Worm (Caenorhabditis elegans) whole organism, L4 larva: Measurements from ENCODE around the gene K03H6.5.
A peak's percentile ranks its signal among the peaks of the same experiment; 100 is the strongest.

Experiments
- F37D6.2 ChIP-seq: sonication (generic microtip); optimal IDR thresholded peaks from 2 replicates; lab custom pipeline; 2016; ENCODE audit warnings: mild to moderate bottlenecking, missing genetic modification characterization, missing compliant biosample characterization
- F44E2.7 ChIP-seq: fragments of 200-800 bp; sonication (Bioruptor generic); IDR thresholded peaks from 2 replicates; pipeline ENCODE4 v2.1.2; 2022; ENCODE audit warnings: missing genetic modification characterization, missing compliant biosample characterization
- F49E8.2 ChIP-seq: sonication (generic microtip); optimal IDR thresholded peaks from 2 replicates; lab custom pipeline; 2016; ENCODE audit warnings: missing compliant biosample characterization, mild to moderate bottlenecking, missing genetic modification characterization, borderline replicate concordance
- Y105C5A.15 ChIP-seq: fragments of 200-800 bp; sonication (Bioruptor generic); IDR thresholded peaks from 2 replicates; pipeline ENCODE4 v1.3.6; 2022; ENCODE audit warnings: missing genetic modification characterization, missing compliant biosample characterization
- ZK337.2 ChIP-seq: fragments of 200-800 bp; sonication (Bioruptor generic); IDR thresholded peaks from 2 replicates; pipeline ENCODE4 v1.3.6; 2022; ENCODE audit warnings: missing genetic modification reagents, missing genetic modification characterization, missing compliant biosample characterization
- ZK546.5 ChIP-seq, 2 experiments: sonication (generic microtip); optimal IDR thresholded peaks; 2 replicates each; lab custom pipeline; 2017; ENCODE audit warnings: missing biosample characterization in 2 of 2, missing genetic modification characterization in 2 of 2
- aly-2 ChIP-seq: sonication (generic microtip); optimal IDR thresholded peaks from 2 replicates; lab custom pipeline; 2018; ENCODE audit warnings: missing biosample characterization, missing genetic modification characterization
- ama-1 ChIP-seq: fragments of 150-350 bp; optimal IDR thresholded peaks from 2 replicates; lab custom pipeline; 2014; ENCODE audit warnings: inconsistent platforms, mixed read lengths
- arid-1 ChIP-seq: fragments of 200-800 bp; sonication (Bioruptor generic); conservative IDR thresholded peaks from 2 replicates; pipeline ENCODE4 v1.3.6; 2022; ENCODE audit warnings: missing genetic modification reagents, missing genetic modification characterization, missing compliant biosample characterization
- attf-4 ChIP-seq: sonication (generic microtip); optimal IDR thresholded peaks from 3 replicates; lab custom pipeline; 2017; ENCODE audit warnings: missing biosample characterization, missing genetic modification characterization
- ceh-32 ChIP-seq: sonication (generic microtip); optimal IDR thresholded peaks from 2 replicates; lab custom pipeline; 2016; ENCODE audit warnings: mild to moderate bottlenecking, missing genetic modification characterization, missing compliant biosample characterization; ENCODE audit not compliant: poor library complexity
- ceh-44 ChIP-seq: fragments of 200-800 bp; sonication (Bioruptor generic); IDR thresholded peaks from 2 replicates; pipeline ENCODE4 v1.3.6; 2022; ENCODE audit warnings: missing genetic modification reagents, missing genetic modification characterization, missing compliant biosample characterization
- ces-1 ChIP-seq: fragments of 150-350 bp; sonication (generic microtip); optimal IDR thresholded peaks from 4 replicates; lab custom pipeline; 2014; ENCODE audit warnings: missing biosample characterization, missing genetic modification reagents, missing genetic modification characterization
- ctbp-1 ChIP-seq: fragments of 200-800 bp; sonication (Bioruptor generic); IDR thresholded peaks from 2 replicates; pipeline ENCODE4 v1.3.6; 2022; ENCODE audit warnings: missing genetic modification reagents, missing genetic modification characterization, missing compliant biosample characterization
- dmd-8 ChIP-seq: fragments of 200-800 bp; sonication (Bioruptor generic); IDR thresholded peaks from 2 replicates; pipeline ENCODE4 v1.3.6; 2022; ENCODE audit warnings: missing genetic modification characterization, missing compliant biosample characterization
- dve-1 ChIP-seq: sonication (generic microtip); optimal IDR thresholded peaks from 2 replicates; lab custom pipeline; 2017; ENCODE audit warnings: antibody characterized with exemption, mild to moderate bottlenecking, missing genetic modification characterization, missing compliant biosample characterization; ENCODE audit not compliant: insufficient read depth
- egl-27 ChIP-seq: sonication (generic microtip); optimal IDR thresholded peaks from 3 replicates; lab custom pipeline; 2017; ENCODE audit warnings: missing biosample characterization, missing genetic modification reagents, missing genetic modification characterization
- fkh-10 ChIP-seq: fragments of 150-350 bp; optimal IDR thresholded peaks from 2 replicates; lab custom pipeline; 2014; ENCODE audit warnings: missing biosample characterization, missing genetic modification reagents, missing genetic modification characterization
- gei-8 ChIP-seq: fragments of 200-800 bp; sonication (Bioruptor generic); optimal IDR thresholded peaks from 2 replicates; lab custom pipeline; 2018; ENCODE audit warnings: mild to moderate bottlenecking, missing genetic modification characterization, missing compliant biosample characterization
- hif-1 ChIP-seq, 2 experiments: sonication (generic microtip); optimal IDR thresholded peaks; 2 replicates each; lab custom pipeline; 2016 to 2017; ENCODE audit warnings: missing compliant biosample characterization in 2 of 2, missing genetic modification characterization in 2 of 2, missing genetic modification reagents in 2 of 2, missing genotype in 2 of 2, mild to moderate bottlenecking in 1 of 2
- hmg-1.1 ChIP-seq: fragments of 200-800 bp; sonication (Bioruptor generic); IDR thresholded peaks from 2 replicates; pipeline ENCODE4 v1.3.6; 2022; ENCODE audit warnings: missing genetic modification reagents, missing genetic modification characterization, missing compliant biosample characterization
- jun-1 ChIP-seq: fragments of 150-350 bp; optimal IDR thresholded peaks from 2 replicates; lab custom pipeline; 2014; ENCODE audit warnings: missing biosample characterization, missing genetic modification reagents, missing genetic modification characterization
- lim-7 ChIP-seq: fragments of 200-800 bp; sonication (Bioruptor generic); IDR thresholded peaks from 2 replicates; pipeline ENCODE4 v1.3.6; 2022; ENCODE audit warnings: missing genetic modification characterization, missing compliant biosample characterization
- lin-1 ChIP-seq: fragments of 200-800 bp; sonication (Bioruptor generic); IDR thresholded peaks from 2 replicates; pipeline ENCODE4 v1.3.6; 2022; ENCODE audit warnings: missing genetic modification reagents, missing genetic modification characterization, missing compliant biosample characterization
- lin-13 ChIP-seq: fragments of 150-350 bp; optimal IDR thresholded peaks from 2 replicates; lab custom pipeline; 2014; ENCODE audit warnings: missing biosample characterization, missing genetic modification reagents, missing genetic modification characterization
- lin-15B ChIP-seq: fragments of 150-350 bp; sonication (generic microtip); optimal IDR thresholded peaks from 3 replicates; lab custom pipeline; 2014; ENCODE audit warnings: missing biosample characterization, missing genetic modification characterization
- lin-38 ChIP-seq: fragments of 200-800 bp; sonication (Bioruptor generic); IDR thresholded peaks from 2 replicates; pipeline ENCODE4 v1.3.6; 2022; ENCODE audit warnings: missing genetic modification reagents, missing genetic modification characterization, missing compliant biosample characterization
- lir-3 ChIP-seq: sonication (generic microtip); optimal IDR thresholded peaks from 2 replicates; lab custom pipeline; 2016; ENCODE audit warnings: mild to moderate bottlenecking, missing genetic modification characterization, missing compliant biosample characterization
- madf-5 ChIP-seq, 2 experiments: fragments of 200-800 bp; sonication (Bioruptor generic); IDR thresholded peaks; 2 replicates each; pipeline ENCODE4 v1.3.6; 2022; ENCODE audit warnings: missing compliant biosample characterization in 2 of 2, missing genetic modification characterization in 2 of 2
- madf-9 ChIP-seq: fragments of 200-800 bp; sonication (Bioruptor generic); conservative IDR thresholded peaks from 2 replicates; pipeline ENCODE4 v1.3.6; 2022; ENCODE audit warnings: missing genetic modification reagents, missing genetic modification characterization, missing compliant biosample characterization
- mxl-2 ChIP-seq: fragments of 200-800 bp; sonication (Bioruptor generic); conservative IDR thresholded peaks from 2 replicates; pipeline ENCODE4 v1.3.6; 2022; ENCODE audit warnings: missing genetic modification reagents, missing genetic modification characterization, missing compliant biosample characterization
- nhr-10 ChIP-seq: fragments of 150-350 bp; optimal IDR thresholded peaks from 2 replicates; lab custom pipeline; 2014; ENCODE audit warnings: missing biosample characterization, missing genetic modification characterization
- nhr-102 ChIP-seq: sonication (generic microtip); optimal IDR thresholded peaks from 2 replicates; lab custom pipeline; 2016; ENCODE audit warnings: mild to moderate bottlenecking, missing genetic modification characterization, moderate library complexity, missing compliant biosample characterization
- nhr-237 ChIP-seq: sonication (generic microtip); optimal IDR thresholded peaks from 2 replicates; lab custom pipeline; 2017; ENCODE audit warnings: missing biosample characterization, missing genetic modification characterization
- nhr-41 ChIP-seq: fragments of 200-800 bp; sonication (Bioruptor generic); IDR thresholded peaks from 2 replicates; pipeline ENCODE4 v1.3.6; 2022; ENCODE audit warnings: missing genetic modification reagents, missing genetic modification characterization, missing compliant biosample characterization
- nhr-42 ChIP-seq: fragments of 200-800 bp; sonication (Bioruptor generic); IDR thresholded peaks from 2 replicates; pipeline ENCODE4 v1.3.6; 2022; ENCODE audit warnings: missing genetic modification characterization, missing compliant biosample characterization
- nhr-48 ChIP-seq: sonication (generic microtip); optimal IDR thresholded peaks from 2 replicates; lab custom pipeline; 2016; ENCODE audit warnings: mild to moderate bottlenecking, missing genetic modification characterization, missing compliant biosample characterization
- nhr-76 ChIP-seq: fragments of 150-350 bp; optimal IDR thresholded peaks from 2 replicates; lab custom pipeline; 2014; ENCODE audit warnings: missing biosample characterization, missing genetic modification characterization
- nhr-77 ChIP-seq: fragments of 150-350 bp; optimal IDR thresholded peaks from 2 replicates; lab custom pipeline; 2014; ENCODE audit warnings: missing biosample characterization, missing genetic modification characterization
- php-3 ChIP-seq: fragments of 200-800 bp; sonication (Bioruptor generic); IDR thresholded peaks from 2 replicates; pipeline ENCODE4 v1.3.6; 2022; ENCODE audit warnings: missing genetic modification reagents, missing genetic modification characterization, missing compliant biosample characterization
- pqm-1 ChIP-seq: sonication (generic microtip); optimal IDR thresholded peaks from 2 replicates; lab custom pipeline; 2017; ENCODE audit warnings: missing biosample characterization, missing genetic modification characterization
- saeg-2 ChIP-seq: fragments of 200-800 bp; sonication (Bioruptor generic); IDR thresholded peaks from 2 replicates; pipeline ENCODE4 v1.3.6; 2022; ENCODE audit warnings: missing genetic modification reagents, missing genetic modification characterization, missing compliant biosample characterization
- sdz-12 ChIP-seq: fragments of 200-800 bp; sonication (Bioruptor generic); optimal IDR thresholded peaks from 2 replicates; lab custom pipeline; 2018; ENCODE audit warnings: mild to moderate bottlenecking, missing genetic modification characterization, missing compliant biosample characterization
- skn-1 ChIP-seq: fragments of 150-350 bp; optimal IDR thresholded peaks from 2 replicates; lab custom pipeline; 2014; ENCODE audit warnings: missing biosample characterization, missing genetic modification characterization
- snpc-1.2 ChIP-seq: fragments of 200-800 bp; sonication (Bioruptor generic); IDR thresholded peaks from 2 replicates; pipeline ENCODE4 v1.3.6; 2022; ENCODE audit warnings: missing genetic modification reagents, missing genetic modification characterization, missing compliant biosample characterization
- snpc-4 ChIP-seq: fragments of 150-350 bp; optimal IDR thresholded peaks from 2 replicates; lab custom pipeline; 2014; ENCODE audit warnings: missing biosample characterization, missing genetic modification characterization
- spr-1 ChIP-seq: sonication (generic microtip); optimal IDR thresholded peaks from 2 replicates; lab custom pipeline; 2016; ENCODE audit warnings: mild to moderate bottlenecking, missing genetic modification characterization, missing compliant biosample characterization
- tag-97 ChIP-seq: fragments of 200-800 bp; sonication (Bioruptor generic); IDR thresholded peaks from 2 replicates; pipeline ENCODE4 v1.3.6; 2022; ENCODE audit warnings: missing genetic modification characterization, missing compliant biosample characterization
- unc-130 ChIP-seq: sonication (generic microtip); optimal IDR thresholded peaks from 2 replicates; lab custom pipeline; 2016; ENCODE audit warnings: missing genetic modification reagents, missing genetic modification characterization, missing compliant biosample characterization
- vab-7 ChIP-seq: fragments of 200-800 bp; sonication (Bioruptor generic); IDR thresholded peaks from 2 replicates; pipeline ENCODE4 v1.3.6; 2022; ENCODE audit warnings: missing genetic modification reagents, missing genetic modification characterization, missing compliant biosample characterization
- zag-1 ChIP-seq: fragments of 150-350 bp; optimal IDR thresholded peaks from 2 replicates; lab custom pipeline; 2014; ENCODE audit warnings: missing biosample characterization, missing genetic modification characterization
- zip-2 ChIP-seq: fragments of 150-350 bp; optimal IDR thresholded peaks from 2 replicates; lab custom pipeline; 2014; ENCODE audit warnings: missing biosample characterization, missing genetic modification characterization
- ztf-11 ChIP-seq: fragments of 150-350 bp; optimal IDR thresholded peaks from 2 replicates; lab custom pipeline; 2014; ENCODE audit warnings: missing biosample characterization, missing genetic modification characterization

Gene K03H6.5

DNA sequence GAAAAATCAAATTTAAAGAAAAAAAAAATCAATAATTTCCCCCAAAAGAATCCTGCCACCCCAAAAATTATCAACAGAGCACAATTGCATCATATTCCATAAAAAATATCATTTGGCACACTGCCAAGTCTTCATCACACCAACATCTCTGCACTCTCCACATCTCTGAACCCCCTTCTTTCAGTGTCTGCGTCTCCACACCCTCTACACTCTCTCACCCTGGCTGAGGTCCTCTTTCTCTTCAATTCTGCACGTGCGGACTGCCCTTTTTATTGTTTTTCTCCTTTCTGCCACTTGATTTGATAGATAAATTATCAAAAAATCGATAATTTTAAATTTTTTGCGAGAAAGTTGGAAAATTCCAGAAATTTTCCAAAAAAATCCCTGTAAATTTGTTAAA is 38.8 kb downstream of the K03H6.5 start, which contains the start of gene hxk-3 (continued):
- TF ChIP-seq lin-13 (GFP tag; lab: Kevin White, UChicago): peak; percentile 44
- TF ChIP-seq ctbp-1 (GFP tag; lab: Robert Waterston, UW): no peak
- no peak for TF ChIP-seq lin-15B (tag; lab: Kevin White, UChicago)
- no peak for TF ChIP-seq zip-2 (tag; lab: Kevin White, UChicago)
- TF ChIP-seq ceh-44 (GFP tag; lab: Robert Waterston, UW): no peak
- no peak for TF ChIP-seq nhr-237 (tag; lab: Kevin White, UChicago)
- TF ChIP-seq lin-1: no peak
- no peak for TF ChIP-seq madf-9 (GFP tag; lab: Robert Waterston, UW)
- peak; percentile 48 for TF ChIP-seq nhr-48 (tag; lab: Kevin White, UChicago)
- TF ChIP-seq lir-3 (tag; lab: Kevin White, UChicago): no peak
- TF ChIP-seq aly-2 (tag; lab: Kevin White, UChicago): no peak
- TF ChIP-seq gei-8: no peak
- TF ChIP-seq ZK337.2 (GFP tag; lab: Robert Waterston, UW): no peak
- peak; percentile 2 for TF ChIP-seq spr-1 (tag; lab: Kevin White, UChicago)
- no peak for TF ChIP-seq skn-1
- no peak for TF ChIP-seq tag-97 (GFP tag; lab: Robert Waterston, UW)
- no peak for TF ChIP-seq mxl-2
- TF ChIP-seq F49E8.2 (tag; lab: Kevin White, UChicago): no peak
- TF ChIP-seq hif-1 (tag; optimal IDR thresholded peaks at IDR 0.05; lab: Kevin White, UChicago): peak; percentile 28 to 96
- TF ChIP-seq nhr-42 (GFP tag; lab: Robert Waterston, UW): 0 out of 2 replicates have a peak, but pooled peaks have one; percentile 15
- no peak for TF ChIP-seq saeg-2 (GFP tag; lab: Robert Waterston, UW)
- TF ChIP-seq snpc-4 (tag; lab: Kevin White, UChicago): no peak
- TF ChIP-seq ZK546.5 (tag; optimal IDR thresholded peaks at IDR 0.05; lab: Kevin White, UChicago): no peak
- no peak for TF ChIP-seq ama-1 (lab: Kevin White, UChicago)
- no peak for TF ChIP-seq madf-5 (GFP tag; IDR thresholded peaks at IDR 0.05; lab: Robert Waterston, UW)
- no peak for TF ChIP-seq F37D6.2
- no peak for TF ChIP-seq unc-130 (GFP tag; lab: Kevin White, UChicago)
- no peak for TF ChIP-seq ceh-32 (tag; lab: Kevin White, UChicago)
- TF ChIP-seq nhr-41 (GFP tag; lab: Robert Waterston, UW): no peak
- TF ChIP-seq hmg-1.1: peak; percentile 82
- no peak for TF ChIP-seq vab-7 (GFP tag; lab: Robert Waterston, UW)
- TF ChIP-seq pqm-1 (tag; lab: Kevin White, UChicago): no peak
- peak; percentile 72 for TF ChIP-seq lin-38 (GFP tag; lab: Robert Waterston, UW)
- TF ChIP-seq snpc-1.2 (GFP tag; lab: Robert Waterston, UW): no peak
- peak; percentile 3 for TF ChIP-seq nhr-102
- no peak for TF ChIP-seq nhr-76 (tag; lab: Kevin White, UChicago)
- no peak for TF ChIP-seq dmd-8 (GFP tag; lab: Robert Waterston, UW)
- TF ChIP-seq nhr-77 (tag; lab: Kevin White, UChicago): no peak
- TF ChIP-seq Y105C5A.15 (GFP tag; lab: Robert Waterston, UW): no peak
- TF ChIP-seq fkh-10 (GFP tag; lab: Kevin White, UChicago): peak; percentile 31
- TF ChIP-seq zag-1 (tag; lab: Kevin White, UChicago): no peak
- no peak for TF ChIP-seq ztf-11
- no peak for TF ChIP-seq lim-7
- 0 out of 2 replicates have a peak, but pooled peaks have one; percentile 39 for TF ChIP-seq arid-1 (GFP tag; lab: Robert Waterston, UW)
- TF ChIP-seq ces-1 (GFP tag; lab: Kevin White, UChicago): no peak
- TF ChIP-seq egl-27: no peak
- no peak for TF ChIP-seq attf-4 (tag; lab: Kevin White, UChicago)
- TF ChIP-seq jun-1 (tag; lab: Kevin White, UChicago): no peak
- no peak for TF ChIP-seq sdz-12 (GFP tag; lab: Kevin White, UChicago)
- TF ChIP-seq nhr-10 (tag; lab: Kevin White, UChicago): no peak
- TF ChIP-seq php-3 (GFP tag; lab: Robert Waterston, UW): peak; percentile 59; the same call in 1 of the 2 replicates
- TF ChIP-seq F44E2.7: no peak
- TF ChIP-seq dve-1 (tag; lab: Kevin White, UChicago): peak; percentile 80
